Worm (Caenorhabditis elegans) whole organism, midembryonic: ENCODE measurements around the gene egal-1.

ENCODE experiments used
- klf-2 ChIP-seq: fragments of 200-800 bp; sonication (Bioruptor generic); conservative IDR thresholded peaks from 2 replicates; pipeline ENCODE4 v1.3.6; 2022; ENCODE audit warnings: missing genetic modification reagents, missing genetic modification characterization, missing compliant biosample characterization
- med-1 ChIP-seq: sonication (generic microtip); optimal IDR thresholded peaks from 2 replicates; lab custom pipeline; 2017; ENCODE audit warnings: missing genetic modification characterization, mild to moderate bottlenecking, missing compliant biosample characterization, antibody characterized with exemption, missing genetic modification reagents; ENCODE audit not compliant: insufficient read depth
- tab-1 ChIP-seq: fragments of 200-800 bp; sonication (Bioruptor generic); IDR thresholded peaks from 2 replicates; pipeline ENCODE4 v1.3.6; 2022; ENCODE audit warnings: missing genetic modification characterization, missing compliant biosample characterization

DNA sequence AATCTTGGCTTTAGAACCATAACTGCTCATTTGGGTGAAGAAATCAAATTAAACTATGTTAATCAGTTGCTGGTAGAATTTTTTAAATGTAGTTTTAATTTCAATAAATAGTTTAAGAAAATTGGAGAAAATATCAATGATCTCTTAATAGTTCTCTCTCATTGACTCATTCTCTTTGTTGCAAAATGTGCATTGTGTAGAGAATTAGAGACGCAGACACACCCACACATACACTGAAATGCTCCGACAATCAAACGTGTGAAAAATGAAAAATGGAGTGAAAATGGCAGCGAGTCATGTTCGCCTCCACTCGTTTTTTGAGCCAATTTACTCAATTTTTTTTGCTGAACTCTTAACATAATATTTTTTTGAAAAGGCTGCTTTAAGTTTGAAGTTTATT, 3.6 kb upstream of the egal-1 start:
- TF ChIP-seq klf-2 (GFP tag; lab: Robert Waterston, UW) (no peak), med-1 (GFP tag; lab: Kevin White, UChicago) (no peak), tab-1 (GFP tag; lab: Robert Waterston, UW) (no peak)
